Worm (Caenorhabditis elegans) whole organism, young adult: ENCODE measurements around the gene C27H6.8.

ENCODE experiments used
- C17E4.6 ChIP-seq: fragments of 200-800 bp; sonication (Bioruptor generic); IDR thresholded peaks from 2 replicates; pipeline ENCODE4 v1.3.6; 2022; ENCODE audit warnings: missing genetic modification reagents, missing genetic modification characterization, missing compliant biosample characterization
- F23B12.7 ChIP-seq: sonication (generic microtip); optimal IDR thresholded peaks from 2 replicates; lab custom pipeline; 2017; ENCODE audit warnings: missing genetic modification characterization, mild to moderate bottlenecking, missing compliant biosample characterization, antibody characterized with exemption, moderate library complexity; ENCODE audit not compliant: insufficient read depth
- F39B2.1 ChIP-seq: fragments of 200-800 bp; sonication (Bioruptor generic); IDR thresholded peaks from 2 replicates; pipeline ENCODE4 v1.3.6; 2022; ENCODE audit warnings: missing genetic modification reagents, missing genetic modification characterization, missing compliant biosample characterization
- F49E8.2 ChIP-seq: sonication (generic microtip); optimal IDR thresholded peaks from 3 replicates; lab custom pipeline; 2017; ENCODE audit warnings: missing genetic modification characterization, mild to moderate bottlenecking, missing compliant biosample characterization, antibody characterized with exemption, moderate library complexity; ENCODE audit not compliant: insufficient read depth
- F52B5.7 ChIP-seq: sonication (generic microtip); optimal IDR thresholded peaks from 2 replicates; lab custom pipeline; 2016; ENCODE audit warnings: mild to moderate bottlenecking, missing genetic modification characterization, missing compliant biosample characterization
- K12H6.12 ChIP-seq: fragments of 200-800 bp; sonication (Bioruptor generic); optimal IDR thresholded peaks from 2 replicates; lab custom pipeline; 2018; ENCODE audit warnings: mild to moderate bottlenecking, missing genetic modification characterization, missing compliant biosample characterization
- T26A5.8 ChIP-seq: sonication (generic microtip); optimal IDR thresholded peaks from 2 replicates; lab custom pipeline; 2016; ENCODE audit warnings: missing genetic modification characterization, missing compliant biosample characterization
- Y79H2A.3 ChIP-seq: fragments of 200-800 bp; sonication (Bioruptor generic); conservative IDR thresholded peaks from 2 replicates; pipeline ENCODE4 v1.3.6; 2022; ENCODE audit warnings: missing genetic modification reagents, missing genetic modification characterization, missing compliant biosample characterization
- aptf-3 ChIP-seq: fragments of 200-800 bp; sonication (Bioruptor generic); IDR thresholded peaks from 2 replicates; pipeline ENCODE4 v1.3.6; 2022; ENCODE audit warnings: missing genetic modification characterization, missing compliant biosample characterization
- attf-3 ChIP-seq: fragments of 200-800 bp; sonication (Bioruptor generic); conservative IDR thresholded peaks from 2 replicates; pipeline ENCODE4 v1.3.6; 2022; ENCODE audit warnings: missing genetic modification reagents, missing genetic modification characterization, missing compliant biosample characterization
- cebp-1 ChIP-seq, 2 experiments: fragments of 200-800 bp in 1 of 2; sonication (Bioruptor generic) in 1 of 2; sonication (generic microtip) in 1 of 2; IDR thresholded peaks in 1 of 2; optimal IDR thresholded peaks in 1 of 2; 2 replicates each; pipeline versions ENCODE4 v1.3.6 to Lab custom; 2017 to 2022; ENCODE audit warnings: missing compliant biosample characterization in 2 of 2, missing genetic modification characterization in 2 of 2, mild to moderate bottlenecking in 1 of 2, missing genetic modification reagents in 1 of 2, moderate library complexity in 1 of 2
- ceh-27 ChIP-seq: fragments of 200-800 bp; sonication (Bioruptor generic); optimal IDR thresholded peaks from 2 replicates; lab custom pipeline; 2018; ENCODE audit warnings: mild to moderate bottlenecking, missing genetic modification characterization, moderate library complexity, missing compliant biosample characterization
- chd-7 ChIP-seq: sonication (generic microtip); optimal IDR thresholded peaks from 2 replicates; lab custom pipeline; 2016; ENCODE audit warnings: mild to moderate bottlenecking, missing genetic modification characterization, moderate library complexity, missing compliant biosample characterization
- dpl-1 ChIP-seq: fragments of 150-350 bp; optimal IDR thresholded peaks from 2 replicates; lab custom pipeline; 2014; ENCODE audit warnings: missing biosample characterization, missing genetic modification reagents, missing genetic modification characterization
- efl-1 ChIP-seq: fragments of 150-350 bp; optimal IDR thresholded peaks from 2 replicates; lab custom pipeline; 2014; ENCODE audit warnings: missing biosample characterization, missing genetic modification reagents, missing genetic modification characterization
- egl-18 ChIP-seq: fragments of 200-800 bp; sonication (Bioruptor generic); IDR thresholded peaks from 2 replicates; pipeline ENCODE4 v1.3.6; 2022; ENCODE audit warnings: missing genetic modification reagents, missing genetic modification characterization, missing compliant biosample characterization
- egl-44 ChIP-seq: fragments of 200-800 bp; sonication (Bioruptor generic); IDR thresholded peaks from 2 replicates; pipeline ENCODE4 v1.3.6; 2022; ENCODE audit warnings: missing genetic modification reagents, missing genetic modification characterization, missing compliant biosample characterization
- egrh-3 ChIP-seq: fragments of 200-800 bp; sonication (Bioruptor generic); IDR thresholded peaks from 2 replicates; pipeline ENCODE4 v1.3.6; 2022; ENCODE audit warnings: missing genetic modification reagents, missing genetic modification characterization, missing compliant biosample characterization
- gei-17 ChIP-seq: fragments of 200-800 bp; sonication (Bioruptor generic); optimal IDR thresholded peaks from 2 replicates; lab custom pipeline; 2018; ENCODE audit warnings: mild to moderate bottlenecking, missing genetic modification characterization, missing compliant biosample characterization
- hmg-1.2 ChIP-seq: fragments of 200-800 bp; sonication (Bioruptor generic); IDR thresholded peaks from 2 replicates; pipeline ENCODE4 v1.3.6; 2022; ENCODE audit warnings: missing genetic modification reagents, missing genetic modification characterization, missing compliant biosample characterization
- hrde-1 ChIP-seq: sonication (generic microtip); optimal IDR thresholded peaks from 2 replicates; lab custom pipeline; 2016; ENCODE audit warnings: missing genetic modification characterization, mild to moderate bottlenecking, missing compliant biosample characterization, moderate library complexity, missing genotype, missing genetic modification reagents, borderline replicate concordance
- hsf-1 ChIP-seq: fragments of 200-800 bp; sonication (Bioruptor generic); IDR thresholded peaks from 2 replicates; pipeline ENCODE4 v1.3.6; 2022; ENCODE audit warnings: missing genetic modification reagents, missing genetic modification characterization, missing compliant biosample characterization
- let-526 ChIP-seq: fragments of 200-800 bp; sonication (Bioruptor generic); IDR thresholded peaks from 2 replicates; pipeline ENCODE4 v1.3.6; 2022; ENCODE audit warnings: missing genetic modification reagents, missing genetic modification characterization, missing compliant biosample characterization
- lin-54 ChIP-seq: fragments of 200-800 bp; sonication (Bioruptor generic); optimal IDR thresholded peaks from 2 replicates; lab custom pipeline; 2018; ENCODE audit warnings: mild to moderate bottlenecking, missing genetic modification characterization, missing compliant biosample characterization
- lsl-1 ChIP-seq: fragments of 200-800 bp; sonication (Bioruptor generic); optimal IDR thresholded peaks from 2 replicates; lab custom pipeline; 2018; ENCODE audit warnings: mild to moderate bottlenecking, missing genetic modification characterization, moderate library complexity, missing compliant biosample characterization
- lsy-27 ChIP-seq: sonication (generic microtip); optimal IDR thresholded peaks from 2 replicates; lab custom pipeline; 2017; ENCODE audit warnings: missing genetic modification characterization, mild to moderate bottlenecking, missing compliant biosample characterization, antibody characterized with exemption, missing genotype, borderline replicate concordance; ENCODE audit not compliant: insufficient read depth
- madf-3 ChIP-seq: fragments of 200-800 bp; sonication (Bioruptor generic); IDR thresholded peaks from 2 replicates; pipeline ENCODE4 v1.3.6; 2022; ENCODE audit warnings: missing genetic modification reagents, missing genetic modification characterization, missing compliant biosample characterization
- mcd-1 ChIP-seq: fragments of 200-800 bp; sonication (Bioruptor generic); IDR thresholded peaks from 2 replicates; pipeline ENCODE4 v1.3.6; 2022; ENCODE audit warnings: missing genetic modification reagents, missing genetic modification characterization, missing compliant biosample characterization
- mxl-1 ChIP-seq: sonication (generic microtip); optimal IDR thresholded peaks from 2 replicates; lab custom pipeline; 2016; ENCODE audit warnings: missing genetic modification characterization, missing compliant biosample characterization
- nfyb-1 ChIP-seq: fragments of 200-800 bp; sonication (Bioruptor generic); IDR thresholded peaks from 2 replicates; pipeline ENCODE4 v1.3.6; 2022; ENCODE audit warnings: missing genetic modification reagents, missing genetic modification characterization, missing compliant biosample characterization
- nhr-120 ChIP-seq: fragments of 200-800 bp; sonication (Bioruptor generic); IDR thresholded peaks from 2 replicates; pipeline ENCODE4 v1.3.6; 2022; ENCODE audit warnings: missing genetic modification characterization, missing compliant biosample characterization
- rec-8 ChIP-seq, 2 experiments: sonication (generic microtip); optimal IDR thresholded peaks; 2 replicates each; lab custom pipeline; 2016; ENCODE audit warnings: mild to moderate bottlenecking in 2 of 2, missing genetic modification characterization in 2 of 2, missing genetic modification reagents in 2 of 2, missing genotype in 2 of 2, missing biosample characterization in 1 of 2, missing compliant biosample characterization in 1 of 2, moderate library complexity in 1 of 2
- snpc-1.1 ChIP-seq: sonication (generic microtip); optimal IDR thresholded peaks from 2 replicates; lab custom pipeline; 2017; ENCODE audit warnings: missing genetic modification characterization, mild to moderate bottlenecking, missing compliant biosample characterization, antibody characterized with exemption, moderate library complexity, missing genotype, missing genetic modification reagents; ENCODE audit not compliant: insufficient read depth
- snpc-1.3 ChIP-seq: sonication (generic microtip); optimal IDR thresholded peaks from 2 replicates; lab custom pipeline; 2017; ENCODE audit warnings: missing genetic modification characterization, mild to moderate bottlenecking, missing compliant biosample characterization, antibody characterized with exemption, moderate library complexity, missing genotype, missing genetic modification reagents; ENCODE audit not compliant: insufficient read depth
- snpc-4 ChIP-seq, 5 experiments: fragments of 150-350 bp in 1 of 5; sonication (generic microtip) in 4 of 5; optimal IDR thresholded peaks; 2 replicates each; lab custom pipeline; 2014 to 2018; ENCODE audit warnings: missing genetic modification characterization in 5 of 5, missing biosample characterization in 3 of 5, antibody characterized with exemption in 2 of 5, mild to moderate bottlenecking in 2 of 5, missing compliant biosample characterization in 2 of 5, missing genotype in 2 of 5, moderate library complexity in 2 of 5, missing genetic modification reagents in 1 of 5
- sptf-2 ChIP-seq: fragments of 200-800 bp; sonication (Bioruptor generic); optimal IDR thresholded peaks from 2 replicates; lab custom pipeline; 2018; ENCODE audit warnings: mild to moderate bottlenecking, missing genetic modification characterization, missing compliant biosample characterization
- tbp1 ChIP-seq: fragments of 200-800 bp; sonication (Bioruptor generic); optimal IDR thresholded peaks from 2 replicates; lab custom pipeline; 2018; ENCODE audit warnings: mild to moderate bottlenecking, missing genetic modification characterization, missing compliant biosample characterization
- tbx-9 ChIP-seq: sonication (generic microtip); optimal IDR thresholded peaks from 2 replicates; lab custom pipeline; 2016; ENCODE audit warnings: borderline replicate concordance, missing genetic modification characterization, inconsistent platforms, missing compliant biosample characterization
- tlf-1 ChIP-seq: fragments of 200-800 bp; sonication (Bioruptor generic); optimal IDR thresholded peaks from 2 replicates; lab custom pipeline; 2018; ENCODE audit warnings: mild to moderate bottlenecking, missing genetic modification characterization, missing compliant biosample characterization
- zfh-2 ChIP-seq: fragments of 200-800 bp; sonication (Bioruptor generic); conservative IDR thresholded peaks from 2 replicates; pipeline ENCODE4 v1.3.6; 2022; ENCODE audit warnings: missing genetic modification reagents, missing genetic modification characterization, missing compliant biosample characterization
- ztf-6 ChIP-seq: fragments of 200-800 bp; sonication (Bioruptor generic); IDR thresholded peaks from 2 replicates; pipeline ENCODE4 v1.3.6; 2022; ENCODE audit warnings: missing genetic modification reagents, missing genetic modification characterization, missing compliant biosample characterization

The C27H6.8 gene

ce11 chrV:9976138-9976537, 11.4 kb downstream of the C27H6.8 start, which contains the start of gene unc-41 (continued):
- TF ChIP-seq gei-17 (GFP tag; lab: Kevin White, UChicago) (no peak), lsl-1 (GFP tag; lab: Kevin White, UChicago) (no peak)
- TF ChIP-seq, all 124 proteins: peak for 0

DNA sequence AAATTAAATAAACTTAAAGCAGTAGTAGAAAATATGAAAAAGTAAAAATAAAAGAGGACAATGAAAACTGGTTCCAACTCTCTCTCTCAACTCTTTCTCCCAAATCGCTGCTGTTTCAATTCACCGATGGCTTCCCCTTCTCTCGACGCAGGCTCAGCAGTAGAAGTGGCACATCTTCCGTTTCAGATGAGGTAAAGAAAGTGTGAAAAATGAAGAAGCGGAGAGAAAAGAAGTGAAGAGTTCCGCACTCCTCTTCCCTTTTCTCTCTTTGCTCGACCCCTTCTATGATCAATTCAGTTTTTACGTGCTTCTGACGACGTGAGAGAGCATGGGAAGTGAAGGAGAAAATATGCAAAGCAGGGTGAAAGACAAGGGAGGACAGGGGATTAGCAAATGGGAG, 13.3 kb downstream of the C27H6.8 start:
- TF ChIP-seq ceh-27 (GFP tag; lab: Kevin White, UChicago) = no peak
- TF ChIP-seq egrh-3 (GFP tag; lab: Robert Waterston, UW) = no peak
- no peak for TF ChIP-seq nhr-120
- TF ChIP-seq hsf-1 (GFP tag; lab: Robert Waterston, UW) = 0 out of 2 replicates have a peak, but pooled peaks have one; percentile 31
- TF ChIP-seq zfh-2 = 0 out of 2 replicates have a peak, but pooled peaks have one; percentile 21

DNA sequence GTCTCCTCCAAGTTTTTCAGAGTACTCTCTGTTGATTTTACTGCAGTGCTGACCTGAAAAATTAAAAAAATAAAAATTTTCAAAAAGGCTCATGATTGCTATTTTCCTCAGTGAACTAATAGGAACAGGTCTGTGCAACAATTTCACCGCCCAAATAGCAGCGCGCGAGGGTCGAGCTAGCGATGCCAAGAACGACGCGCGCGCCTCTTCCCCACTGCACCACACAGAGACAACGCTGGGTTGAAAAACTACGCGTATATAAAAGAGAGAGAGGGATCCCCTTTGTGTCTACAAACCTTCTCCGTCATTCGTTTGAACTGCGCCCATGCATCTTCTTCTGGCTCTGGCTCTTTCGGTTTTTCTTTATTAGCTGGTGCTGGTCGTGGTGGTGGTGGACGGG, 17.5 kb downstream of the C27H6.8 start:
- TF ChIP-seq tbx-9 (peak; percentile 70), tlf-1 (GFP tag; lab: Kevin White, UChicago) (peak; percentile 85), nfyb-1 (GFP tag; lab: Robert Waterston, UW) (peak; percentile 93), F52B5.7 (tag; lab: Kevin White, UChicago) (peak; percentile 91), rec-8 (tag; optimal IDR thresholded peaks at IDR 0.05; lab: Kevin White, UChicago) (peak; percentile 88 to 96), cebp-1 (GFP tag; IDR thresholded peaks at IDR 0.05; lab: Robert Waterston, UW) (no peak), cebp-1 (tag; optimal IDR thresholded peaks at IDR 0.05; lab: Kevin White, UChicago) (peak; percentile 83), hmg-1.2 (GFP tag; lab: Robert Waterston, UW) (peak; percentile 78), let-526 (0 out of 2 replicates have a peak, but pooled peaks have one; percentile 34), ztf-6 (GFP tag; lab: Robert Waterston, UW) (peak; percentile 56; the same call in 1 of the 2 replicates), aptf-3 (GFP tag; lab: Robert Waterston, UW) (0 out of 2 replicates have a peak, but pooled peaks have one; percentile 64), F49E8.2 (tag; lab: Kevin White, UChicago) (peak; percentile 71), attf-3 (GFP tag; lab: Robert Waterston, UW) (peak; percentile 43), snpc-1.3 (tag; lab: Kevin White, UChicago) (peak; percentile 92), K12H6.12 (tag; lab: Kevin White, UChicago) (peak; percentile 80), gei-17 (GFP tag; lab: Kevin White, UChicago) (peak; percentile 27), Y79H2A.3 (GFP tag; lab: Robert Waterston, UW) (no peak), snpc-4 (GFP tag; optimal IDR thresholded peaks at IDR 0.05; lab: Kevin White, UChicago) (peak; percentile 87), snpc-4 (tag; optimal IDR thresholded peaks at IDR 0.05; lab: Kevin White, UChicago) (peak in 3 of 4 experiments; percentile 72 to 78 (median 74)), sptf-2 (GFP tag; lab: Kevin White, UChicago) (peak; percentile 97), tbp1 (peak; percentile 99), hsf-1 (GFP tag; lab: Robert Waterston, UW) (peak; percentile 76), egl-18 (GFP tag; lab: Robert Waterston, UW) (0 out of 2 replicates have a peak, but pooled peaks have one; percentile 60), dpl-1 (no peak), egl-44 (GFP tag; lab: Robert Waterston, UW) (peak; percentile 92), mcd-1 (GFP tag; lab: Robert Waterston, UW) (peak; percentile 81), T26A5.8 (peak; percentile 81), C17E4.6 (GFP tag; lab: Robert Waterston, UW) (peak; percentile 72; the same call in 1 of the 2 replicates), madf-3 (peak; percentile 83), efl-1 (peak; percentile 32), F23B12.7 (tag; lab: Kevin White, UChicago) (peak; percentile 94), lin-54 (peak; percentile 81), chd-7 (peak; percentile 95), mxl-1 (peak; percentile 98), snpc-1.1 (tag; lab: Kevin White, UChicago) (peak; percentile 65), hrde-1 (peak; percentile 86), F39B2.1 (GFP tag; lab: Robert Waterston, UW) (peak; percentile 47; the same call in 1 of the 2 replicates), lsy-27 (no peak)
